Worm (Caenorhabditis elegans) whole organism, L4 larva: ENCODE measurements around the gene F54D5.24.

ENCODE experiments used
- F10B5.3 ChIP-seq: sonication (generic microtip); optimal IDR thresholded peaks from 2 replicates; lab custom pipeline; 2016; ENCODE audit warnings: mild to moderate bottlenecking, missing genetic modification characterization, missing compliant biosample characterization
- F37D6.2 ChIP-seq: sonication (generic microtip); optimal IDR thresholded peaks from 2 replicates; lab custom pipeline; 2016; ENCODE audit warnings: mild to moderate bottlenecking, missing genetic modification characterization, missing compliant biosample characterization
- T20F7.1 ChIP-seq: fragments of 200-800 bp; sonication (Bioruptor generic); optimal IDR thresholded peaks from 2 replicates; lab custom pipeline; 2018; ENCODE audit warnings: mild to moderate bottlenecking, missing genetic modification characterization, missing compliant biosample characterization
- T26A8.4 ChIP-seq: fragments of 200-800 bp; sonication (Bioruptor generic); IDR thresholded peaks from 2 replicates; pipeline ENCODE4 v1.3.6; 2022; ENCODE audit warnings: missing genetic modification characterization, missing compliant biosample characterization
- Y105C5A.15 ChIP-seq: fragments of 200-800 bp; sonication (Bioruptor generic); IDR thresholded peaks from 2 replicates; pipeline ENCODE4 v1.3.6; 2022; ENCODE audit warnings: missing genetic modification characterization, missing compliant biosample characterization
- Y48G9A.11 ChIP-seq: fragments of 200-800 bp; sonication (Bioruptor generic); IDR thresholded peaks from 2 replicates; pipeline ENCODE4 v1.3.6; 2022; ENCODE audit warnings: missing genetic modification reagents, missing genetic modification characterization, missing compliant biosample characterization
- ZK337.2 ChIP-seq: fragments of 200-800 bp; sonication (Bioruptor generic); IDR thresholded peaks from 2 replicates; pipeline ENCODE4 v1.3.6; 2022; ENCODE audit warnings: missing genetic modification reagents, missing genetic modification characterization, missing compliant biosample characterization
- aha-1 ChIP-seq: fragments of 150-350 bp; peaks from one replicate; lab custom pipeline; 2014; ENCODE audit warnings: missing biosample characterization, missing genetic modification characterization
- aly-2 ChIP-seq: sonication (generic microtip); optimal IDR thresholded peaks from 2 replicates; lab custom pipeline; 2018; ENCODE audit warnings: missing biosample characterization, missing genetic modification characterization
- arid-1 ChIP-seq: fragments of 200-800 bp; sonication (Bioruptor generic); conservative IDR thresholded peaks from 2 replicates; pipeline ENCODE4 v1.3.6; 2022; ENCODE audit warnings: missing genetic modification reagents, missing genetic modification characterization, missing compliant biosample characterization
- attf-4 ChIP-seq: sonication (generic microtip); optimal IDR thresholded peaks from 3 replicates; lab custom pipeline; 2017; ENCODE audit warnings: missing biosample characterization, missing genetic modification characterization
- ceh-32 ChIP-seq: sonication (generic microtip); optimal IDR thresholded peaks from 2 replicates; lab custom pipeline; 2016; ENCODE audit warnings: mild to moderate bottlenecking, missing genetic modification characterization, missing compliant biosample characterization; ENCODE audit not compliant: poor library complexity
- ceh-44 ChIP-seq: fragments of 200-800 bp; sonication (Bioruptor generic); IDR thresholded peaks from 2 replicates; pipeline ENCODE4 v1.3.6; 2022; ENCODE audit warnings: missing genetic modification reagents, missing genetic modification characterization, missing compliant biosample characterization
- ceh-62 ChIP-seq: sonication (generic microtip); optimal IDR thresholded peaks from 2 replicates; lab custom pipeline; 2017; ENCODE audit warnings: missing biosample characterization, missing genetic modification characterization
- ces-1 ChIP-seq: fragments of 150-350 bp; sonication (generic microtip); optimal IDR thresholded peaks from 4 replicates; lab custom pipeline; 2014; ENCODE audit warnings: missing biosample characterization, missing genetic modification reagents, missing genetic modification characterization
- daf-12 ChIP-seq: fragments of 150-350 bp; optimal IDR thresholded peaks from 2 replicates; lab custom pipeline; 2014; ENCODE audit warnings: missing biosample characterization, missing genetic modification reagents, missing genetic modification characterization
- daf-16 ChIP-seq, 3 experiments: sonication (generic microtip); optimal IDR thresholded peaks; 2 replicates each; lab custom pipeline; 2016 to 2017; ENCODE audit warnings: missing genetic modification characterization in 3 of 3, missing genetic modification reagents in 3 of 3, mild to moderate bottlenecking in 2 of 3, missing compliant biosample characterization in 2 of 3, missing biosample characterization in 1 of 3, moderate library complexity in 1 of 3
- daf-8 ChIP-seq: fragments of 200-800 bp; sonication (Bioruptor generic); IDR thresholded peaks from 2 replicates; pipeline ENCODE4 v1.3.6; 2022; ENCODE audit warnings: missing genetic modification characterization, missing compliant biosample characterization
- dmd-9 ChIP-seq: fragments of 200-800 bp; sonication (Bioruptor generic); IDR thresholded peaks from 2 replicates; pipeline ENCODE4 v1.3.6; 2022; ENCODE audit warnings: missing genetic modification reagents, missing genetic modification characterization, missing compliant biosample characterization
- dpl-1 ChIP-seq: fragments of 150-350 bp; optimal IDR thresholded peaks from 2 replicates; lab custom pipeline; 2014; ENCODE audit warnings: missing biosample characterization, missing genetic modification reagents, missing genetic modification characterization
- egl-27 ChIP-seq: sonication (generic microtip); optimal IDR thresholded peaks from 3 replicates; lab custom pipeline; 2017; ENCODE audit warnings: missing biosample characterization, missing genetic modification reagents, missing genetic modification characterization
- gei-8 ChIP-seq: fragments of 200-800 bp; sonication (Bioruptor generic); optimal IDR thresholded peaks from 2 replicates; lab custom pipeline; 2018; ENCODE audit warnings: mild to moderate bottlenecking, missing genetic modification characterization, missing compliant biosample characterization
- hlh-11 ChIP-seq: fragments of 200-800 bp; sonication (Bioruptor generic); optimal IDR thresholded peaks from 2 replicates; lab custom pipeline; 2018; ENCODE audit warnings: mild to moderate bottlenecking, missing genetic modification characterization, missing compliant biosample characterization
- hmg-1.1 ChIP-seq: fragments of 200-800 bp; sonication (Bioruptor generic); IDR thresholded peaks from 2 replicates; pipeline ENCODE4 v1.3.6; 2022; ENCODE audit warnings: missing genetic modification reagents, missing genetic modification characterization, missing compliant biosample characterization
- jun-1 ChIP-seq: fragments of 150-350 bp; optimal IDR thresholded peaks from 2 replicates; lab custom pipeline; 2014; ENCODE audit warnings: missing biosample characterization, missing genetic modification reagents, missing genetic modification characterization
- lim-7 ChIP-seq: fragments of 200-800 bp; sonication (Bioruptor generic); IDR thresholded peaks from 2 replicates; pipeline ENCODE4 v1.3.6; 2022; ENCODE audit warnings: missing genetic modification characterization, missing compliant biosample characterization
- lin-13 ChIP-seq: fragments of 150-350 bp; optimal IDR thresholded peaks from 2 replicates; lab custom pipeline; 2014; ENCODE audit warnings: missing biosample characterization, missing genetic modification reagents, missing genetic modification characterization
- lin-15B ChIP-seq: fragments of 150-350 bp; sonication (generic microtip); optimal IDR thresholded peaks from 3 replicates; lab custom pipeline; 2014; ENCODE audit warnings: missing biosample characterization, missing genetic modification characterization
- lin-38 ChIP-seq: fragments of 200-800 bp; sonication (Bioruptor generic); IDR thresholded peaks from 2 replicates; pipeline ENCODE4 v1.3.6; 2022; ENCODE audit warnings: missing genetic modification reagents, missing genetic modification characterization, missing compliant biosample characterization
- lir-3 ChIP-seq: sonication (generic microtip); optimal IDR thresholded peaks from 2 replicates; lab custom pipeline; 2016; ENCODE audit warnings: mild to moderate bottlenecking, missing genetic modification characterization, missing compliant biosample characterization
- mes-2 ChIP-seq: sonication (generic microtip); optimal IDR thresholded peaks from 2 replicates; lab custom pipeline; 2016; ENCODE audit warnings: missing genotype, mild to moderate bottlenecking, missing genetic modification characterization, missing compliant biosample characterization; ENCODE audit not compliant: poor library complexity, severe bottlenecking
- nhr-11 ChIP-seq: fragments of 150-350 bp; optimal IDR thresholded peaks from 2 replicates; lab custom pipeline; 2014; ENCODE audit warnings: missing biosample characterization, missing genetic modification characterization
- nhr-41 ChIP-seq: fragments of 200-800 bp; sonication (Bioruptor generic); IDR thresholded peaks from 2 replicates; pipeline ENCODE4 v1.3.6; 2022; ENCODE audit warnings: missing genetic modification reagents, missing genetic modification characterization, missing compliant biosample characterization
- nhr-42 ChIP-seq: fragments of 200-800 bp; sonication (Bioruptor generic); IDR thresholded peaks from 2 replicates; pipeline ENCODE4 v1.3.6; 2022; ENCODE audit warnings: missing genetic modification characterization, missing compliant biosample characterization
- nhr-76 ChIP-seq: fragments of 150-350 bp; optimal IDR thresholded peaks from 2 replicates; lab custom pipeline; 2014; ENCODE audit warnings: missing biosample characterization, missing genetic modification characterization
- nhr-77 ChIP-seq: fragments of 150-350 bp; optimal IDR thresholded peaks from 2 replicates; lab custom pipeline; 2014; ENCODE audit warnings: missing biosample characterization, missing genetic modification characterization
- pha-4 ChIP-seq, 2 experiments: fragments of 150-350 bp in 1 of 2; fragments of 200-800 bp in 1 of 2; sonication (Bioruptor generic) in 1 of 2; IDR thresholded peaks in 1 of 2; optimal IDR thresholded peaks in 1 of 2; 2 replicates each; pipeline versions ENCODE4 v1.3.6 to Lab custom; 2014 to 2022; ENCODE audit warnings: missing genetic modification characterization in 2 of 2, missing genetic modification reagents in 2 of 2, missing biosample characterization in 1 of 2, missing compliant biosample characterization in 1 of 2
- php-3 ChIP-seq: fragments of 200-800 bp; sonication (Bioruptor generic); IDR thresholded peaks from 2 replicates; pipeline ENCODE4 v1.3.6; 2022; ENCODE audit warnings: missing genetic modification reagents, missing genetic modification characterization, missing compliant biosample characterization
- saeg-2 ChIP-seq: fragments of 200-800 bp; sonication (Bioruptor generic); IDR thresholded peaks from 2 replicates; pipeline ENCODE4 v1.3.6; 2022; ENCODE audit warnings: missing genetic modification reagents, missing genetic modification characterization, missing compliant biosample characterization
- set-16 ChIP-seq: fragments of 200-800 bp; sonication (Bioruptor generic); IDR thresholded peaks from 2 replicates; pipeline ENCODE4 v1.3.6; 2022; ENCODE audit warnings: missing genetic modification reagents, missing genetic modification characterization, missing compliant biosample characterization
- snpc-1.2 ChIP-seq: fragments of 200-800 bp; sonication (Bioruptor generic); IDR thresholded peaks from 2 replicates; pipeline ENCODE4 v1.3.6; 2022; ENCODE audit warnings: missing genetic modification reagents, missing genetic modification characterization, missing compliant biosample characterization
- spr-1 ChIP-seq: sonication (generic microtip); optimal IDR thresholded peaks from 2 replicates; lab custom pipeline; 2016; ENCODE audit warnings: mild to moderate bottlenecking, missing genetic modification characterization, missing compliant biosample characterization
- tra-1 ChIP-seq: fragments of 200-800 bp; sonication (Bioruptor generic); IDR thresholded peaks from 2 replicates; pipeline ENCODE4 v1.3.6; 2022; ENCODE audit warnings: missing genetic modification reagents, missing genetic modification characterization, missing compliant biosample characterization
- unc-62 ChIP-seq, 3 experiments: fragments of 150-350 bp in 1 of 3; sonication (generic microtip); optimal IDR thresholded peaks in 2 of 3; peaks in 1 of 3; 1 replicate in 1 of 3; 2 replicates in 2 of 3; lab custom pipeline; 2014 to 2017; ENCODE audit warnings: missing biosample characterization in 3 of 3, missing genetic modification characterization in 3 of 3, missing genetic modification reagents in 3 of 3, missing genotype in 1 of 3
- vab-7 ChIP-seq: fragments of 200-800 bp; sonication (Bioruptor generic); IDR thresholded peaks from 2 replicates; pipeline ENCODE4 v1.3.6; 2022; ENCODE audit warnings: missing genetic modification reagents, missing genetic modification characterization, missing compliant biosample characterization
- zag-1 ChIP-seq: fragments of 150-350 bp; optimal IDR thresholded peaks from 2 replicates; lab custom pipeline; 2014; ENCODE audit warnings: missing biosample characterization, missing genetic modification characterization
- zfp-2 ChIP-seq: sonication (generic microtip); optimal IDR thresholded peaks from 2 replicates; lab custom pipeline; 2016; ENCODE audit warnings: mild to moderate bottlenecking, missing genetic modification characterization, missing compliant biosample characterization
- zfp-3 ChIP-seq: fragments of 200-800 bp; sonication (Bioruptor generic); conservative IDR thresholded peaks from 2 replicates; pipeline ENCODE4 v1.3.6; 2022; ENCODE audit warnings: missing genetic modification reagents, missing genetic modification characterization, missing compliant biosample characterization
- zip-11 ChIP-seq: fragments of 200-800 bp; sonication (Bioruptor generic); IDR thresholded peaks from 2 replicates; pipeline ENCODE4 v1.3.6; 2022; ENCODE audit warnings: missing genetic modification characterization, missing compliant biosample characterization

F54D5.24 gene

ce11 chrII:11547254-11547687 is 8.5 kb upstream of the F54D5.24 start, which contains the start of gene F54D5.7:
Gene F54D5.7, plus strand, starts transcription at chrII:11547517.
- TF ChIP-seq saeg-2 (GFP tag; lab: Robert Waterston, UW), result no peak
- TF ChIP-seq nhr-76 (tag; lab: Kevin White, UChicago), result no peak
- peak in 1 of 2 experiments; percentile 42 for TF ChIP-seq daf-16 (GFP tag; optimal IDR thresholded peaks at IDR 0.05; lab: Kevin White, UChicago)
- TF ChIP-seq daf-16 (tag; optimal IDR thresholded peaks at IDR 0.05; lab: Kevin White, UChicago), result peak; percentile 58
- peak; percentile 77 for TF ChIP-seq lim-7 (GFP tag; lab: Robert Waterston, UW)
- TF ChIP-seq lin-13 (GFP tag; lab: Kevin White, UChicago), result peak; percentile 81
- no peak for TF ChIP-seq mes-2 (tag; lab: Kevin White, UChicago)
- TF ChIP-seq nhr-77, result no peak
- peak; percentile 49; the same call in 1 of the 2 replicates for TF ChIP-seq hmg-1.1
- TF ChIP-seq php-3 (GFP tag; lab: Robert Waterston, UW), result no peak; the same call in 1 of the 2 replicates
- TF ChIP-seq ceh-32 (tag; lab: Kevin White, UChicago), result no peak
- TF ChIP-seq daf-12, result no peak
- TF ChIP-seq F10B5.3 (tag; lab: Kevin White, UChicago), result no peak
- no peak for TF ChIP-seq dmd-9 (GFP tag; lab: Robert Waterston, UW)
- peak; percentile 75 for TF ChIP-seq T20F7.1 (GFP tag; lab: Kevin White, UChicago)
- peak; percentile 12 for TF ChIP-seq gei-8 (GFP tag; lab: Kevin White, UChicago)
- TF ChIP-seq lin-15B (tag; lab: Kevin White, UChicago), result no peak
- no peak for TF ChIP-seq F37D6.2 (tag; lab: Kevin White, UChicago)
- TF ChIP-seq tra-1 (GFP tag; lab: Robert Waterston, UW), result peak; percentile 46; the same call in 1 of the 2 replicates
- peak; percentile 82 for TF ChIP-seq T26A8.4 (GFP tag; lab: Robert Waterston, UW)
- TF ChIP-seq zip-11 (GFP tag; lab: Robert Waterston, UW), result no peak
- 0 out of 2 replicates have a peak, but pooled peaks have one; percentile 19 for TF ChIP-seq ceh-44
- no peak for TF ChIP-seq nhr-11 (tag; lab: Kevin White, UChicago)
- TF ChIP-seq unc-62 (GFP tag; optimal IDR thresholded peaks at IDR 0.05 in 1 of 2; lab: Kevin White, UChicago), result peak in 1 of 2 experiments; percentile 9
- no peak for TF ChIP-seq unc-62 (tag; optimal IDR thresholded peaks at IDR 0.05; lab: Kevin White, UChicago)
- TF ChIP-seq Y105C5A.15 (GFP tag; lab: Robert Waterston, UW), result no peak
- no peak for TF ChIP-seq zag-1 (tag; lab: Kevin White, UChicago)
- TF ChIP-seq daf-8, result no peak
- peak; percentile 49 for TF ChIP-seq dpl-1
- TF ChIP-seq set-16, result no peak
- no peak for TF ChIP-seq zfp-2
- peak; percentile 65 for TF ChIP-seq arid-1 (GFP tag; lab: Robert Waterston, UW)
- peak; percentile 68; the same call in 1 of the 2 replicates for TF ChIP-seq nhr-42 (GFP tag; lab: Robert Waterston, UW)
- TF ChIP-seq nhr-41 (GFP tag; lab: Robert Waterston, UW), result 0 out of 2 replicates have a peak, but pooled peaks have one; percentile 33
- peak; percentile 85 for TF ChIP-seq aly-2 (tag; lab: Kevin White, UChicago)
- peak; percentile 55 for TF ChIP-seq spr-1
- peak; percentile 97 for TF ChIP-seq aha-1
- peak; percentile 44; the same call in 1 of the 2 replicates for TF ChIP-seq Y48G9A.11 (GFP tag; lab: Robert Waterston, UW)
- no peak for TF ChIP-seq ZK337.2 (GFP tag; lab: Robert Waterston, UW)
- TF ChIP-seq ceh-62 (tag; lab: Kevin White, UChicago), result no peak
- peak; percentile 76 for TF ChIP-seq hlh-11 (tag; lab: Kevin White, UChicago)
- peak; percentile 81 for TF ChIP-seq snpc-1.2 (GFP tag; lab: Robert Waterston, UW)
- TF ChIP-seq attf-4 (tag; lab: Kevin White, UChicago), result no peak
- TF ChIP-seq lir-3, result no peak
- peak; percentile 81 for TF ChIP-seq lin-38 (GFP tag; lab: Robert Waterston, UW)
- TF ChIP-seq egl-27 (tag; lab: Kevin White, UChicago), result no peak
- no peak for TF ChIP-seq jun-1 (tag; lab: Kevin White, UChicago)
- peak; percentile 92 for TF ChIP-seq zfp-3 (GFP tag; lab: Robert Waterston, UW)
- TF ChIP-seq pha-4 (GFP tag; IDR thresholded peaks at IDR 0.05; lab: Robert Waterston, UW), result peak; percentile 66; the same call in 1 of the 2 replicates
- TF ChIP-seq pha-4 (tag; optimal IDR thresholded peaks at IDR 0.05; lab: Kevin White, UChicago), result no peak
- TF ChIP-seq ces-1 (GFP tag; lab: Kevin White, UChicago), result no peak
- no peak for TF ChIP-seq vab-7
